Worm (Caenorhabditis elegans): Measurements from ENCODE around the gene H12D21.6.

DNA sequence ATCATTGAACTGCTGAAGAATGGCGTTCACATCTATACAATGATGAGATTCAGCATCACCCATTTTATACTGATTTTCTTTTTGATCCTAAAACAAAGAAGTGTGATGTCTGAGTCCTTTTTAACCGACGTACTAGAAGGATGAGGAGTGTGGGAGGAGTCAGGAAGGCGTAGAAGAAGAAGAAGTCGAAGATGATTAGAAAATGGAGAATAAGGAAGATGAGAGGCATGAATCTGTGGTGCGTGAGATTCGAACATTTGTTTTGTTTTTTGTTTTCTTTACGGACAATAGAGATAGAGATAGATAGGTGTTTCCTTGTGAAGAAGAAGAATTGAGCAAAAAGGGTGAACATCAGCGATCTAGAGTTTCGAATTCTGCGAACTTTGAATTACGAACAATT, 39.1 kb downstream of the H12D21.6 start, which contains the start of gene npr-13:
- TF ChIP-seq ztf-11 (tag; optimal IDR thresholded peaks at IDR 0.05) (no peak), nhr-76 (tag; optimal IDR thresholded peaks at IDR 0.05) (no peak), ces-1 (GFP tag; optimal IDR thresholded peaks at IDR 0.05) (no peak), lin-13 (tag; optimal IDR thresholded peaks at IDR 0.05) (no peak), pha-4 (tag; optimal IDR thresholded peaks at IDR 0.05) (no peak), unc-62 (GFP tag; optimal IDR thresholded peaks at IDR 0.05) (no peak), unc-39 (tag; optimal IDR thresholded peaks at IDR 0.05) (no peak), mep-1 (tag; optimal IDR thresholded peaks at IDR 0.05) (no peak), blmp-1 (tag; optimal IDR thresholded peaks at IDR 0.05) (no peak)
